Fruit fly (Drosophila melanogaster) whole organism, wandering third instar larva: Measurements from ENCODE around the gene CG4594.
A peak's percentile ranks its signal among the peaks of the same experiment; 100 is the strongest.

Source experiments
- Abd-B ChIP-seq: fragments of >200 bp; optimal IDR thresholded peaks from 2 replicates; lab custom pipeline; 2017; ENCODE audit warnings: missing biosample characterization, missing genetic modification characterization
- CG32264 ChIP-seq: fragments of 200-800 bp; sonication (Bioruptor generic); optimal IDR thresholded peaks from 2 replicates; lab custom pipeline; 2016; ENCODE audit warnings: missing biosample characterization, missing genetic modification characterization
- CG9705 ChIP-seq: fragments of 200-800 bp; sonication (Bioruptor generic); optimal IDR thresholded peaks from 2 replicates; lab custom pipeline; 2018; ENCODE audit warnings: missing biosample characterization, mild to moderate bottlenecking, missing genetic modification characterization
- CrebA ChIP-seq: fragments of 200-800 bp; sonication (Bioruptor generic); optimal IDR thresholded peaks from 2 replicates; lab custom pipeline; 2016; ENCODE audit warnings: missing biosample characterization, mild to moderate bottlenecking, missing genetic modification characterization, borderline replicate concordance
- Dfd ChIP-seq: fragments of >200 bp; optimal IDR thresholded peaks from 2 replicates; lab custom pipeline; 2017; ENCODE audit warnings: missing biosample characterization, missing genetic modification characterization
- Dif ChIP-seq: fragments of 200-275, 200-300 bp; sonication (Bioruptor generic); optimal IDR thresholded peaks from 2 replicates; lab custom pipeline; 2018; ENCODE audit warnings: missing biosample characterization, missing genetic modification characterization; ENCODE audit not compliant: partially characterized antibody
- GATAd ChIP-seq: sonication (Bioruptor generic); optimal IDR thresholded peaks from 2 replicates; lab custom pipeline; 2016; ENCODE audit warnings: missing biosample characterization, missing genetic modification characterization
- HLH106 ChIP-seq: fragments of 200-800 bp; optimal IDR thresholded peaks from 3 replicates; lab custom pipeline; 2019; ENCODE audit warnings: missing biosample characterization, mild to moderate bottlenecking, missing genetic modification characterization, moderate library complexity
- Hnf4 ChIP-seq: fragments of 200-800 bp; sonication (Bioruptor generic); optimal IDR thresholded peaks from 2 replicates; lab custom pipeline; 2016; ENCODE audit warnings: missing biosample characterization, mild to moderate bottlenecking, missing genetic modification characterization
- Hr78 ChIP-seq: fragments of >200 bp; optimal IDR thresholded peaks from 2 replicates; lab custom pipeline; 2017; ENCODE audit warnings: missing biosample characterization, missing genetic modification characterization
- Hr83 ChIP-seq: fragments of 200-300 bp; sonication (Bioruptor generic); optimal IDR thresholded peaks from 2 replicates; lab custom pipeline; 2016; ENCODE audit warnings: missing biosample characterization, mild to moderate bottlenecking, missing genetic modification characterization, moderate library complexity; ENCODE audit not compliant: poor library complexity, severe bottlenecking
- Jra ChIP-seq: sonication (Bioruptor generic); optimal IDR thresholded peaks from 2 replicates; lab custom pipeline; 2016; ENCODE audit warnings: missing biosample characterization, missing genetic modification characterization
- Mio ChIP-seq: sonication (Bioruptor generic); optimal IDR thresholded peaks from 2 replicates; lab custom pipeline; 2016; ENCODE audit warnings: missing biosample characterization, missing genetic modification characterization
- Myc ChIP-seq: fragments of >200 bp; optimal IDR thresholded peaks from 2 replicates; lab custom pipeline; 2017
- N ChIP-seq: fragments of >200 bp; optimal IDR thresholded peaks from 2 replicates; lab custom pipeline; 2018; ENCODE audit warnings: missing biosample characterization, missing external identifiers, missing genetic modification characterization
- OdsH ChIP-seq: fragments of 200-800 bp; sonication (Bioruptor generic); optimal IDR thresholded peaks from 2 replicates; lab custom pipeline; 2016; ENCODE audit warnings: missing biosample characterization, mild to moderate bottlenecking, missing genetic modification characterization
- Rel ChIP-seq, 2 experiments: fragments of 200-800 bp; sonication (Bioruptor generic) in 1 of 2; optimal IDR thresholded peaks; 2 replicates in 1 of 2; 3 replicates in 1 of 2; lab custom pipeline; 2016 to 2019; ENCODE audit warnings: mild to moderate bottlenecking in 2 of 2, missing biosample characterization in 2 of 2, missing genetic modification characterization in 2 of 2, moderate library complexity in 1 of 2
- Sp1 ChIP-seq: fragments of 200-800 bp; sonication (Bioruptor generic); optimal IDR thresholded peaks from 3 replicates; lab custom pipeline; 2019; ENCODE audit warnings: missing biosample characterization, mild to moderate bottlenecking, missing genetic modification characterization, moderate library complexity
- Vsx2 ChIP-seq: fragments of 200-300, 225-300 bp; sonication (Bioruptor generic); optimal IDR thresholded peaks from 2 replicates; lab custom pipeline; 2018; ENCODE audit warnings: missing biosample characterization, missing genetic modification characterization; ENCODE audit not compliant: partially characterized antibody
- br ChIP-seq: fragments of 200-800 bp; sonication (Bioruptor generic); optimal IDR thresholded peaks from 2 replicates; lab custom pipeline; 2016; ENCODE audit warnings: missing biosample characterization, missing genetic modification characterization
- brk ChIP-seq: fragments of 200-800 bp; sonication (Bioruptor generic); optimal IDR thresholded peaks from 2 replicates; lab custom pipeline; 2016; ENCODE audit warnings: missing biosample characterization, mild to moderate bottlenecking, missing genetic modification characterization
- dl ChIP-seq, 2 experiments: fragments of 175-275, 200-275 bp in 1 of 2; fragments of 200-275 bp in 1 of 2; sonication (Bioruptor generic); optimal IDR thresholded peaks; lab custom pipeline; 2018; ENCODE audit warnings: mild to moderate bottlenecking in 2 of 2, missing biosample characterization in 2 of 2, missing genetic modification characterization in 2 of 2, moderate library complexity in 2 of 2; ENCODE audit not compliant: partially characterized antibody in 2 of 2, insufficient read depth in 1 of 2
- dmrt93B ChIP-seq: fragments of 200-800 bp; sonication (Bioruptor generic); optimal IDR thresholded peaks from 2 replicates; lab custom pipeline; 2018; ENCODE audit warnings: missing biosample characterization, mild to moderate bottlenecking, missing genetic modification characterization
- dsf ChIP-seq: sonication (Bioruptor generic); optimal IDR thresholded peaks from 2 replicates; lab custom pipeline; 2016; ENCODE audit warnings: missing biosample characterization, missing genetic modification characterization, borderline replicate concordance
- ey ChIP-seq: fragments of 200-800 bp; sonication (Bioruptor generic); optimal IDR thresholded peaks from 2 replicates; lab custom pipeline; 2016; ENCODE audit warnings: missing biosample characterization, missing genetic modification characterization
- foxo ChIP-seq, 2 experiments: fragments of 200-800 bp; sonication (Bioruptor generic); optimal IDR thresholded peaks; 2 replicates in 1 of 2; 3 replicates in 1 of 2; lab custom pipeline; 2016 to 2017; ENCODE audit warnings: missing biosample characterization in 2 of 2, missing genetic modification characterization in 2 of 2
- fru ChIP-seq: fragments of 200-800 bp; sonication (Bioruptor generic); optimal IDR thresholded peaks from 3 replicates; lab custom pipeline; 2016; ENCODE audit warnings: missing biosample characterization, mild to moderate bottlenecking, missing genetic modification characterization
- h ChIP-seq: fragments of 200-800 bp; sonication (Bioruptor generic); optimal IDR thresholded peaks from 3 replicates; lab custom pipeline; 2016; ENCODE audit warnings: missing biosample characterization, mild to moderate bottlenecking, missing genetic modification characterization
- jim ChIP-seq: fragments of 175-275, 200-325 bp; sonication (Bioruptor generic); optimal IDR thresholded peaks from 2 replicates; lab custom pipeline; 2016; ENCODE audit warnings: missing biosample characterization, mild to moderate bottlenecking, missing genetic modification characterization
- lola ChIP-seq: fragments of >200 bp; optimal IDR thresholded peaks from 2 replicates; lab custom pipeline; 2017; ENCODE audit warnings: missing biosample characterization, missing genetic modification characterization
- pan ChIP-seq: fragments of >200 bp; optimal IDR thresholded peaks from 2 replicates; lab custom pipeline; 2017
- psq ChIP-seq: fragments of 200-800 bp; sonication (Bioruptor generic); optimal IDR thresholded peaks from 3 replicates; lab custom pipeline; 2017; ENCODE audit warnings: missing biosample characterization, mild to moderate bottlenecking, missing genetic modification characterization, moderate library complexity
- rgr ChIP-seq: fragments of 200-800 bp; sonication (Bioruptor generic); optimal IDR thresholded peaks from 3 replicates; lab custom pipeline; 2016; ENCODE audit warnings: missing biosample characterization, mild to moderate bottlenecking, missing genetic modification characterization
- sage ChIP-seq: fragments of 200-800 bp; sonication (Bioruptor generic); optimal IDR thresholded peaks from 2 replicates; lab custom pipeline; 2016; ENCODE audit warnings: missing biosample characterization, mild to moderate bottlenecking, missing genetic modification characterization
- sv ChIP-seq: fragments of 200-800 bp; sonication (Bioruptor generic); optimal IDR thresholded peaks from 3 replicates; lab custom pipeline; 2016; ENCODE audit warnings: missing biosample characterization, missing genetic modification characterization
- tai ChIP-seq: sonication (Bioruptor generic); optimal IDR thresholded peaks from 2 replicates; lab custom pipeline; 2016; ENCODE audit warnings: missing biosample characterization, missing genetic modification characterization
- usp ChIP-seq: fragments of >200 bp; optimal IDR thresholded peaks from 2 replicates; lab custom pipeline; 2017; ENCODE audit warnings: missing biosample characterization, missing genetic modification characterization
- woc ChIP-seq: sonication (Bioruptor generic); optimal IDR thresholded peaks from 2 replicates; lab custom pipeline; 2016; ENCODE audit warnings: missing biosample characterization, mild to moderate bottlenecking, missing genetic modification characterization

The CG4594 gene

dm6 chr2L:9897296-9897695, 22.7 kb upstream of the CG4594 start, which contains the start of gene RpS2:
TSS of gene RpS2 (minus strand) at chr2L:9897552.
- TF ChIP-seq Rel (GFP tag; optimal IDR thresholded peaks at IDR 0.05; lab: Kevin White, UChicago) (no peak), Rel (tag; optimal IDR thresholded peaks at IDR 0.05; lab: Kevin White, UChicago) (peak; percentile 2), jim (GFP tag; lab: Kevin White, UChicago) (no peak), CG9705 (GFP tag; lab: Kevin White, UChicago) (peak; percentile 25), woc (GFP tag; lab: Kevin White, UChicago) (no peak), h (GFP tag; lab: Kevin White, UChicago) (peak; percentile 48), N (no peak), Hnf4 (GFP tag; lab: Kevin White, UChicago) (peak; percentile 79), GATAd (GFP tag; lab: Kevin White, UChicago) (no peak), Jra (GFP tag; lab: Kevin White, UChicago) (peak; percentile 47), Vsx2 (GFP tag; lab: Kevin White, UChicago) (no peak), HLH106 (tag; lab: Kevin White, UChicago) (no peak), fru (GFP tag; lab: Kevin White, UChicago) (peak; percentile 32), sv (GFP tag; lab: Kevin White, UChicago) (peak; percentile 19), foxo (GFP tag; optimal IDR thresholded peaks at IDR 0.05; lab: Kevin White, UChicago) (peak in 1 of 2 experiments; percentile 40), br (GFP tag; lab: Kevin White, UChicago) (peak; percentile 51), Sp1 (GFP tag; lab: Kevin White, UChicago) (peak; percentile 62), Abd-B (no peak), tai (GFP tag; lab: Kevin White, UChicago) (no peak), sage (no peak), usp (GFP tag; lab: Kevin White, UChicago) (no peak), Dif (GFP tag; lab: Kevin White, UChicago) (no peak), pan (no peak), ey (GFP tag; lab: Kevin White, UChicago) (peak; percentile 9), Hr83 (GFP tag; lab: Kevin White, UChicago) (peak; percentile 71), dmrt93B (GFP tag; lab: Kevin White, UChicago) (no peak), Mio (GFP tag; lab: Kevin White, UChicago) (peak; percentile 8), lola (GFP tag; lab: Kevin White, UChicago) (no peak), Hr78 (GFP tag; lab: Kevin White, UChicago) (no peak), dsf (GFP tag; lab: Kevin White, UChicago) (peak; percentile 47), rgr (GFP tag; lab: Kevin White, UChicago) (peak; percentile 69), Myc (lab: Kevin White, UChicago) (peak; percentile 53), CrebA (GFP tag; lab: Kevin White, UChicago) (no peak), brk (GFP tag; lab: Kevin White, UChicago) (peak; percentile 83), Dfd (GFP tag; lab: Kevin White, UChicago) (no peak), OdsH (peak; percentile 41), CG32264 (GFP tag; lab: Kevin White, UChicago) (no peak), dl (GFP tag; optimal IDR thresholded peaks at IDR 0.05; lab: Kevin White, UChicago; ENCODE audit: insufficient read depth in 1 of 2, partially characterized antibody in 2 of 2) (no peak), psq (GFP tag; lab: Kevin White, UChicago) (no peak)

DNA sequence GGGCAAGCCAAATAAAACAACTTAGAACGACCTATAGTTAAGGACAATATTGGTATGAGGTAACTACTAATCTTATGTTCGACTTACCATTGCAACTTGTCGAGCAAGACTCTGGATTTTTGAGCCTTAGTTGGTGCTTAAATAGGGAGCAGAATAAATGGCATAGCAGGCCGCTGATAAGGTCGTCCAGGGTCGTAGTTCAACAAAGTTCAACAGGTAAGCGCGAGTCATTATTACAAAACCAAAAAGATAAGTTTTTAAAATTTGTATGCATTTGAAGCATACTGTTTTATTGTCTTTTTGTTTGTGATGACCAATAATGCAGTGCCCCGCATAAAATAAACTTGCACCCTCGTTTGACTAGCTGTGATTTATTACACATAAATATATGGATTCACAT, 16.9 kb upstream of the CG4594 start, which contains the start of gene Muc30E:
TSS of gene Muc30E (minus strand) at position 101 of the 400 bp plus-strand sequence.
- no peak for TF ChIP-seq jim (GFP tag; lab: Kevin White, UChicago)
- no peak for TF ChIP-seq Vsx2 (GFP tag; lab: Kevin White, UChicago)
- no peak for TF ChIP-seq pan
